Worm (Caenorhabditis elegans) whole organism, L4/young adult: ENCODE data around the gene srz-18.

Experiments
- dao-5 ChIP-seq: sonication (generic microtip); optimal IDR thresholded peaks from 2 replicates; lab custom pipeline; 2016; ENCODE audit warnings: missing genotype, missing genetic modification characterization, moderate library complexity, missing compliant biosample characterization
- him-1 ChIP-seq: sonication (generic microtip); optimal IDR thresholded peaks from 2 replicates; lab custom pipeline; 2016; ENCODE audit warnings: missing genotype, missing genetic modification reagents, missing genetic modification characterization, missing compliant biosample characterization

DNA sequence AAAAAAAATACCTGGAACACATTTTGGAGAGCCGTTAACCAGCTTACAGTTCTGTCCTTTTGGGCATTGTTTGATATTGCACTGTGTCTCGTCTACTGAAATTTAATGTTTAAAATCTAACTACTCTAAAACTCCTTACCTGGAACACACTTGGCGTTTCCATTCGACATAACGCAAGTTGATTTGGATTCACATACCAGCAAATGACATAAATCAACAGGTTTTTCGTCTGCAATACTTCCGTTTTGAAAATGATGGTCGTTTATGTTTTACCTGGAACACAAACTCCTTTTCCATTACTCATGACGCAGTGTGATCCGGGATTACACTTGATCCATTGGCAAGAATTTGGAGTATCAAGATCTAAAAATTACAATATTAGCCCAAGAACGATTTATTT is 1.3 kb upstream of the srz-18 start:
- no peak for TF ChIP-seq dao-5 (tag; lab: Kevin White, UChicago)
- no peak for TF ChIP-seq him-1
